Fruit fly (Drosophila melanogaster) S2 (cell line): ENCODE measurements around the gene tow.

ENCODE experiments used
- CG8478 ChIP-seq: fragments of >200 bp; optimal IDR thresholded peaks from 2 replicates; lab custom pipeline; 2018
- CTCF ChIP-seq, 2 experiments: fragments of >200 bp; optimal IDR thresholded peaks; 2 replicates each; lab custom pipeline; 2018

DNA sequence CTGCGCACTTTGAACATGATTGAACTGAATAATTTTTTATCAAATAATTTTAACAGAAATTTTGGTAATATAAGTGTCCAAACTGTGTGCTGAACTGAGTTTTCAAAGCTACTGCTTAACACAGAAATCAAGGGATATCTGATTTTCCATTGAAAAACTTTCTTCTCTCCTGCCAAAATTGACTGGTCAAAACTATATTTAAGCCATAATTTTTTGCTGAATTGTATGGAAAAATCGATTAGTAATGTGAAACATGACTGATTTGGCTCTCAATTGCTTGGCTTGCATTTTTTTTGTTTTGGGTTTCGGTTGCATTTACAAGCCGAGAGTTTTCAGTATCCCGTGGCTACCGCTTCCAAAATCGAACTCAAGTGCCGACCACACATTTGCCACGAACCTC lies 41.8 kb downstream of the tow start, which contains the start of the genes CG32388 and CG43439:
- TF ChIP-seq CTCF (optimal IDR thresholded peaks at IDR 0.05; lab: Kevin White, UChicago) (no peak), CG8478 (no peak)
